Fruit fly (Drosophila melanogaster) whole organism, embryonic: Measurements from ENCODE around the gene CG8319.

ENCODE experiments used
- Atf-2 ChIP-seq: fragments of 200-800 bp; sonication (Bioruptor generic); optimal IDR thresholded peaks from 2 replicates; lab custom pipeline; 2016; ENCODE audit warnings: missing biosample characterization, missing genetic modification characterization
- Atf6 ChIP-seq: fragments of 200-800 bp; sonication (Bioruptor generic); IDR thresholded peaks from 2 replicates; pipeline ENCODE4 v1.3.6; 2022; ENCODE audit warnings: missing biosample characterization, missing genetic modification characterization
- CG1024 ChIP-seq: fragments of 200-800 bp; sonication (Bioruptor generic); IDR thresholded peaks from 2 replicates; pipeline ENCODE4 v1.3.6; 2022; ENCODE audit warnings: missing biosample characterization, missing genetic modification characterization
- CG10462 ChIP-seq: fragments of 200-800 bp; sonication (Bioruptor generic); optimal IDR thresholded peaks from 2 replicates; lab custom pipeline; 2016; ENCODE audit warnings: missing biosample characterization, missing genetic modification characterization
- CG10565 ChIP-seq: fragments of 200-800 bp; sonication (Bioruptor generic); optimal IDR thresholded peaks from 3 replicates; lab custom pipeline; 2016; ENCODE audit warnings: missing biosample characterization, mild to moderate bottlenecking, missing genetic modification characterization
- CG10654 ChIP-seq: fragments of 200-800 bp; sonication (Bioruptor generic); optimal IDR thresholded peaks from 2 replicates; lab custom pipeline; 2016; ENCODE audit warnings: missing biosample characterization, missing genetic modification characterization
- CG11504 ChIP-seq: fragments of 200-800 bp; sonication (Bioruptor generic); optimal IDR thresholded peaks from 3 replicates; lab custom pipeline; 2019; ENCODE audit warnings: missing biosample characterization, mild to moderate bottlenecking, missing genetic modification characterization, moderate library complexity
- CG11696 ChIP-seq: fragments of 200-800 bp; sonication (Bioruptor generic); IDR thresholded peaks from 2 replicates; pipeline ENCODE4 v1.3.6; 2022; ENCODE audit warnings: missing biosample characterization, missing genetic modification characterization
- CG12071 ChIP-seq: fragments of 200-800 bp; sonication (Bioruptor generic); optimal IDR thresholded peaks from 3 replicates; lab custom pipeline; 2018; ENCODE audit warnings: missing biosample characterization, mild to moderate bottlenecking, missing genetic modification characterization
- CG13123 ChIP-seq: fragments of 200-800 bp; sonication (Bioruptor generic); optimal IDR thresholded peaks from 2 replicates; lab custom pipeline; 2016; ENCODE audit warnings: missing biosample characterization, missing genetic modification characterization
- CG13624 ChIP-seq: fragments of 200-800 bp; sonication (Bioruptor generic); optimal IDR thresholded peaks from 2 replicates; lab custom pipeline; 2016; ENCODE audit warnings: missing biosample characterization, missing genetic modification characterization
- CG32772 ChIP-seq: fragments of 200-800 bp; sonication (Bioruptor generic); IDR thresholded peaks from 2 replicates; pipeline ENCODE4 v1.3.6; 2022; ENCODE audit warnings: missing biosample characterization, missing genetic modification characterization
- CG3726 ChIP-seq: fragments of 200-800 bp; sonication (Bioruptor generic); IDR thresholded peaks from 3 replicates; pipeline ENCODE4, ENCODE4 v1.3.6; 2022; ENCODE audit warnings: missing biosample characterization, missing genetic modification characterization
- CG4424 ChIP-seq: fragments of 200-800 bp; sonication (Bioruptor generic); optimal IDR thresholded peaks from 3 replicates; lab custom pipeline; 2016; ENCODE audit warnings: missing biosample characterization, missing genetic modification characterization
- CG5245 ChIP-seq: fragments of 200-800 bp; sonication (Bioruptor generic); optimal IDR thresholded peaks from 3 replicates; lab custom pipeline; 2016; ENCODE audit warnings: missing biosample characterization, missing genetic modification characterization
- CG6175 ChIP-seq: fragments of 200-800 bp; sonication (Bioruptor generic); IDR thresholded peaks from 3 replicates; pipeline ENCODE4 v1.3.6; 2022; ENCODE audit warnings: missing biosample characterization, missing genetic modification characterization
- CG6813 ChIP-seq: fragments of 200-800 bp; sonication (Bioruptor generic); optimal IDR thresholded peaks from 2 replicates; lab custom pipeline; 2017; ENCODE audit warnings: missing biosample characterization, missing genetic modification characterization, mild to moderate bottlenecking, moderate library complexity, missing genetic modification reagents
- CG7357 ChIP-seq: fragments of 200-800 bp; sonication (Bioruptor generic); IDR thresholded peaks from 3 replicates; pipeline ENCODE4 v1.3.6; 2022; ENCODE audit warnings: missing biosample characterization, missing genetic modification characterization
- D19A ChIP-seq: fragments of 200-800 bp; optimal IDR thresholded peaks from 3 replicates; lab custom pipeline; 2019; ENCODE audit warnings: missing biosample characterization, mild to moderate bottlenecking, missing genetic modification characterization, moderate library complexity
- Dp ChIP-seq: fragments of 200-800 bp; sonication (Bioruptor generic); optimal IDR thresholded peaks from 2 replicates; lab custom pipeline; 2018; ENCODE audit warnings: missing biosample characterization, mild to moderate bottlenecking, missing genetic modification characterization, moderate library complexity
- Ets65A ChIP-seq: fragments of 200-800 bp; sonication (Bioruptor generic); peaks from one replicate; lab custom pipeline; 2016; ENCODE audit warnings: missing biosample characterization, missing genetic modification characterization
- Lhr ChIP-seq: fragments of 200-800 bp; sonication (Bioruptor generic); optimal IDR thresholded peaks from 3 replicates; lab custom pipeline; 2017; ENCODE audit warnings: mild to moderate bottlenecking, missing biosample characterization, missing genetic modification reagents, missing genetic modification characterization
- Opbp ChIP-seq: fragments of 200-800 bp; sonication (Bioruptor generic); IDR thresholded peaks from 3 replicates; pipeline ENCODE4 v1.3.6; 2022; ENCODE audit warnings: missing biosample characterization, missing genetic modification characterization; ENCODE audit not compliant: partially characterized antibody
- Scr ChIP-seq: fragments of 200-800 bp; sonication (Bioruptor generic); IDR thresholded peaks from 2 replicates; pipeline ENCODE4 v1.3.6; 2022; ENCODE audit warnings: missing biosample characterization, missing genetic modification characterization; ENCODE audit not compliant: partially characterized antibody
- Stat92E ChIP-seq, 3 experiments: fragments of >200 bp in 2 of 3; fragments of 200-800 bp in 1 of 3; sonication (Bioruptor generic) in 1 of 3; optimal IDR thresholded peaks; 2 replicates each; lab custom pipeline; 2017 to 2019; ENCODE audit warnings: missing biosample characterization in 3 of 3, missing genetic modification characterization in 3 of 3, mild to moderate bottlenecking in 1 of 3, moderate library complexity in 1 of 3
- Trl ChIP-seq, 3 experiments: fragments of >200 bp in 2 of 3; fragments of 200-800 bp in 1 of 3; sonication (Bioruptor generic) in 1 of 3; optimal IDR thresholded peaks; 2 replicates in 1 of 3; 3 replicates in 2 of 3; lab custom pipeline; 2016 to 2017; ENCODE audit warnings: missing biosample characterization in 1 of 3, missing genetic modification characterization in 1 of 3
- abd-A ChIP-seq: fragments of 200-800 bp; sonication (Bioruptor generic); optimal IDR thresholded peaks from 3 replicates; lab custom pipeline; 2019; ENCODE audit warnings: missing biosample characterization, mild to moderate bottlenecking, missing genetic modification characterization, moderate library complexity
- ash1 ChIP-seq: fragments of 200-800 bp; sonication (Bioruptor generic); optimal IDR thresholded peaks from 2 replicates; lab custom pipeline; 2018; ENCODE audit warnings: missing biosample characterization, mild to moderate bottlenecking, missing genetic modification characterization
- bab2 ChIP-seq: fragments of 200-800 bp; sonication (Bioruptor generic); optimal IDR thresholded peaks from 2 replicates; lab custom pipeline; 2016; ENCODE audit warnings: missing biosample characterization, missing genetic modification characterization
- bowl ChIP-seq: fragments of 200-800 bp; sonication (Bioruptor generic); IDR thresholded peaks from 2 replicates; pipeline ENCODE4 v1.3.6; 2022; ENCODE audit warnings: missing biosample characterization, missing genetic modification characterization
- crp ChIP-seq, 2 experiments: fragments of 200-800 bp; sonication (Bioruptor generic); optimal IDR thresholded peaks; 2 replicates in 1 of 2; 3 replicates in 1 of 2; lab custom pipeline; 2017; ENCODE audit warnings: missing biosample characterization in 2 of 2, missing genetic modification characterization in 2 of 2, mild to moderate bottlenecking in 1 of 2, moderate library complexity in 1 of 2
- dmrt11E ChIP-seq: fragments of 200-800 bp; sonication (Bioruptor generic); optimal IDR thresholded peaks from 3 replicates; lab custom pipeline; 2018; ENCODE audit warnings: missing biosample characterization, mild to moderate bottlenecking, missing genetic modification characterization, moderate library complexity
- dpn ChIP-seq, 2 experiments: fragments of 200-800 bp; sonication (Bioruptor generic); optimal IDR thresholded peaks; 3 replicates each; lab custom pipeline; 2016; ENCODE audit warnings: missing biosample characterization in 2 of 2, missing genetic modification characterization in 2 of 2
- eve ChIP-seq, 2 experiments: fragments of >200 bp; optimal IDR thresholded peaks; 2 replicates each; lab custom pipeline; 2017; ENCODE audit warnings: missing biosample characterization in 2 of 2, missing genetic modification characterization in 2 of 2
- fd96Cb ChIP-seq: fragments of 200-800 bp; sonication (Bioruptor generic); optimal IDR thresholded peaks from 2 replicates; lab custom pipeline; 2018; ENCODE audit warnings: missing biosample characterization, mild to moderate bottlenecking, missing genetic modification characterization, moderate library complexity
- gsb ChIP-seq: fragments of 200-800 bp; sonication (Bioruptor generic); IDR thresholded peaks from 2 replicates; pipeline ENCODE4 v1.3.6; 2022; ENCODE audit warnings: missing biosample characterization, missing genetic modification characterization
- lbe ChIP-seq: fragments of 200-800 bp; sonication (Bioruptor generic); optimal IDR thresholded peaks from 2 replicates; lab custom pipeline; 2016; ENCODE audit warnings: missing biosample characterization, mild to moderate bottlenecking, missing genetic modification characterization
- lov ChIP-seq, 2 experiments: fragments of 200-800 bp in 1 of 2; fragments of >200 bp in 1 of 2; sonication (Bioruptor generic) in 1 of 2; IDR thresholded peaks in 1 of 2; optimal IDR thresholded peaks in 1 of 2; 2 replicates in 1 of 2; 3 replicates in 1 of 2; pipeline versions ENCODE4 v1.3.6 to Lab custom; 2017 to 2022; ENCODE audit warnings: missing biosample characterization in 1 of 2, missing genetic modification characterization in 1 of 2
- maf-S ChIP-seq: fragments of 200-800 bp; sonication (Bioruptor generic); optimal IDR thresholded peaks from 2 replicates; lab custom pipeline; 2016; ENCODE audit warnings: missing biosample characterization, missing genetic modification characterization
- mirr ChIP-seq: fragments of 200-800 bp; sonication (Bioruptor generic); optimal IDR thresholded peaks from 3 replicates; lab custom pipeline; 2018; ENCODE audit warnings: missing biosample characterization, mild to moderate bottlenecking, missing genetic modification characterization
- nerfin-2 ChIP-seq: fragments of 200-800 bp; sonication (Bioruptor generic); IDR thresholded peaks from 2 replicates; pipeline ENCODE4 v1.3.6; 2022; ENCODE audit warnings: missing biosample characterization, missing genetic modification characterization; ENCODE audit not compliant: partially characterized antibody
- prd ChIP-seq, 3 experiments: fragments of >200 bp in 2 of 3; fragments of 200-800 bp in 1 of 3; sonication (Bioruptor generic) in 1 of 3; optimal IDR thresholded peaks in 2 of 3; IDR thresholded peaks in 1 of 3; 2 replicates in 2 of 3; 3 replicates in 1 of 3; pipeline versions ENCODE4 v1.3.6 to Lab custom; 2017 to 2022; ENCODE audit warnings: missing biosample characterization in 1 of 3, missing genetic modification characterization in 1 of 3
- pum ChIP-seq: fragments of 200-800 bp; sonication (Bioruptor generic); optimal IDR thresholded peaks from 2 replicates; lab custom pipeline; 2016; ENCODE audit warnings: missing biosample characterization, missing genetic modification characterization
- run ChIP-seq: fragments of 200-800 bp; sonication (Bioruptor generic); optimal IDR thresholded peaks from 3 replicates; lab custom pipeline; 2018; ENCODE audit warnings: missing biosample characterization, mild to moderate bottlenecking, missing genetic modification characterization
- sc ChIP-seq, 3 experiments: fragments of >200 bp in 2 of 3; fragments of 200-800 bp in 1 of 3; sonication (Bioruptor generic) in 1 of 3; optimal IDR thresholded peaks; 2 replicates in 2 of 3; 3 replicates in 1 of 3; lab custom pipeline; 2017; ENCODE audit warnings: mild to moderate bottlenecking in 1 of 3, missing biosample characterization in 1 of 3, missing genetic modification characterization in 1 of 3, missing genetic modification reagents in 1 of 3
- sim ChIP-seq: fragments of 200-800 bp; sonication (Bioruptor generic); IDR thresholded peaks from 2 replicates; pipeline ENCODE4 v1.3.6; 2022; ENCODE audit warnings: missing biosample characterization, missing genetic modification characterization
- usp ChIP-seq: fragments of >200 bp; optimal IDR thresholded peaks from 2 replicates; lab custom pipeline; 2017; ENCODE audit warnings: missing biosample characterization, missing genetic modification characterization
- zen2 ChIP-seq: fragments of 200-800 bp; sonication (Bioruptor generic); IDR thresholded peaks from 3 replicates; pipeline ENCODE4 v1.3.6; 2022; ENCODE audit warnings: missing biosample characterization, missing genetic modification characterization; ENCODE audit not compliant: partially characterized antibody

The CG8319 gene

DNA sequence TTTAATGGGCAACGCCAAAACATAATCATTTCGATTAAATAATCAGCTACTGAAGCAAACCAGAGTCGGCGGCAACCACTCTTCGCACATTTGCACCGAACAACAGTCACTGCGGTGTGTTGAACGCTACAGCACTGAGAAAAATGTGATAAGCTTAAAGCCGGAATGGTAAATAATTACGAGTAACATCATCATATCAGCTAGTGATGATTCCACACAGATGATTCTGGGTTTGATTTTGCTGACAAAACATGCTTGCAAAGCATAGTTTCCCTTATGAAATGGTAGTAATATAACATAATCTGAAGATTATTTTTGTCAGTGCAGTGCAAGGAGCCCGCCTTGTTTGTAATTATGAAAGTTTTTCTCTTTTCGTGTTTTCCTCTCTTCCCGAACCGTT lies 29.0 kb upstream of the CG8319 start (continued):
- TF ChIP-seq Trl (optimal IDR thresholded peaks at IDR 0.05; lab: Kevin White, UChicago) (no peak), Trl (GFP tag; optimal IDR thresholded peaks at IDR 0.05; lab: Kevin White, UChicago) (peak; percentile 36), lbe (no peak), abd-A (tag; lab: Kevin White, UChicago) (no peak), gsb (GFP tag; lab: Robert Waterston, UW) (no peak), mirr (GFP tag; lab: Kevin White, UChicago) (no peak), pum (GFP tag; lab: Kevin White, UChicago) (peak; percentile 43), CG11696 (no peak), crp (GFP tag; optimal IDR thresholded peaks at IDR 0.05; lab: Kevin White, UChicago) (no peak), Lhr (GFP tag; lab: Kevin White, UChicago) (peak; percentile 30), CG6175 (GFP tag; lab: Robert Waterston, UW) (no peak), Stat92E (GFP tag; optimal IDR thresholded peaks at IDR 0.05; lab: Kevin White, UChicago) (no peak), fd96Cb (tag; lab: Kevin White, UChicago) (peak; percentile 75), run (tag; lab: Kevin White, UChicago) (no peak), CG11504 (tag; lab: Kevin White, UChicago) (peak; percentile 74), Opbp (GFP tag; lab: Robert Waterston, UW) (no peak), Dp (GFP tag; lab: Kevin White, UChicago) (no peak), CG4424 (GFP tag; lab: Kevin White, UChicago) (peak; percentile 55), usp (no peak), CG1024 (GFP tag; lab: Robert Waterston, UW) (0 out of 2 replicates have a peak, but pooled peaks have one; percentile 35), sim (0 out of 2 replicates have a peak, but pooled peaks have one; percentile 40), CG12071 (GFP tag; lab: Kevin White, UChicago) (peak; percentile 50), CG6813 (GFP tag; lab: Kevin White, UChicago) (peak; percentile 28), dpn (GFP tag; optimal IDR thresholded peaks at IDR 0.05; lab: Kevin White, UChicago) (peak in 1 of 2 experiments; percentile 20), Atf-2 (peak; percentile 53), D19A (tag; lab: Kevin White, UChicago) (peak; percentile 54), CG10654 (peak; percentile 21), bowl (GFP tag; lab: Robert Waterston, UW) (no peak), maf-S (GFP tag; lab: Kevin White, UChicago) (peak; percentile 9), prd (optimal IDR thresholded peaks at IDR 0.05; lab: Kevin White, UChicago) (no peak), prd (GFP tag; IDR thresholded peaks at IDR 0.05; lab: Robert Waterston, UW) (peak; percentile 51; the same call in 1 of the 3 replicates), dmrt11E (peak; percentile 78), CG3726 (no peak), sc (optimal IDR thresholded peaks at IDR 0.05; lab: Kevin White, UChicago) (no peak), sc (GFP tag; optimal IDR thresholded peaks at IDR 0.05; lab: Kevin White, UChicago) (peak; percentile 38), Atf6 (GFP tag; lab: Robert Waterston, UW) (no peak), CG10565 (GFP tag; lab: Kevin White, UChicago) (no peak), CG13123 (GFP tag; lab: Kevin White, UChicago) (no peak), bab2 (GFP tag; lab: Kevin White, UChicago) (no peak), eve (GFP tag; optimal IDR thresholded peaks at IDR 0.05; lab: Kevin White, UChicago) (peak in 1 of 2 experiments; percentile 85), Scr (GFP tag; lab: Robert Waterston, UW) (no peak), zen2 (GFP tag; lab: Robert Waterston, UW) (no peak), CG32772 (GFP tag; lab: Robert Waterston, UW) (0 out of 2 replicates have a peak, but pooled peaks have one; percentile 19), CG5245 (peak; percentile 59), CG10462 (GFP tag; lab: Kevin White, UChicago) (peak; percentile 46), nerfin-2 (no peak), CG13624 (no peak), CG7357 (GFP tag; lab: Robert Waterston, UW) (no peak), ash1 (GFP tag; lab: Kevin White, UChicago) (no peak), Ets65A (GFP tag; lab: Kevin White, UChicago) (no peak), lov (optimal IDR thresholded peaks at IDR 0.05; lab: Kevin White, UChicago) (no peak), lov (GFP tag; IDR thresholded peaks at IDR 0.05; lab: Robert Waterston, UW) (no peak)
